1 fruit fly cellular context compared by ENCODE assay signal in the genomic region with DNA sequence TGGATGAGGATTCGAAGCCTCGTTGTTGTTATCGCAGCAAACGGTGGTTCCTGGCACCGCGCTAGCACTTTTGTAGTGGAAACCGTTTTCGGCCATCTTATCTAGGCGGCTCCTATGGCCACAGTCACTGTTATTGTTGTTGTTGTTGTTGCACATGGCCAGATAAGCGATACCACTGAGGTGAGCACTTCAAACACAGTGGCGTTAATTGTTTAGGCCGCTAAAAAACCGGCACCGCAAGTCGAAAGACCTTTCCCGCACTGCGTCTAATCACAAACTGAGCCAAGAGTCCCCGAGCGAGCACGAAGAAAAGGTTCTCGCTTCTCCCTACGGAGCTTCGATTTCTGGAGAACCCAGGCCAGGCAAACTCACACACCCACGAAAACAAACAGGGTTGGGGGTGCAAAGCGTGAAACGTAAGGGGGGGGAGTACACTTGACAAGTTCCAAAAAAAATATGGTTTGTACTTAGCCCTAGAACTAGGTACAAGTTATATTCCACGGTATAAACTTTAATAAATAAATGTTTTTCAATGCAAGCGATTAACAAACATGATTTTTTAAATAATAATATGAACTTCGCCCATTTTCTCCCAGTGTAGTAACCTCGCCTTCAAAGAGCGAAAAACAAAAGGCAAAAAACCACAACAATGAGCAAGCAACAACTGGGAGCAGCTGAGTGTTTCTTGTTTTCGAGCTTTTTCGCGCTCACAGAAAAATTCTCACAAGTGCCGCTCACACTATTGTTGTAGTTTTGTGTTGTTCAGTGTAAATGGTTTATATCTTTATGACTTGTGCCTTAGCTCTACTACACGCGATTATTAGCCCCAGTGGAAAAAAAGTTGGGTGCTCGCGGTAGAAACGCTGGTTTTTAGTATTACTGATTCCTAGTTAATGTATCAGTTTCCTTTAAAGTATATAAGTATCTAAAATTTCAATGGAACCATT.
A peak's percentile ranks its signal among the peaks of the same experiment; 100 is the strongest.
TF ChIP-seq lines count a peak whose summit lies in the region.

No protein-coding gene starts in this region.

TF ChIP-seq in whole organism, embryonic, 481 proteins besides CTCF, POLR2A, EP300 and RAD21 (continued from another document and continues in another):
- TF ChIP-seq CG17359 (tag; optimal IDR thresholded peaks at IDR 0.05; lab: Kevin White, UChicago) (peak; percentile 68), scrt (GFP tag; optimal IDR thresholded peaks at IDR 0.05; lab: Kevin White, UChicago) (peak; percentile 84), slp2 (GFP tag; optimal IDR thresholded peaks at IDR 0.05; lab: Kevin White, UChicago) (peak; percentile 41), Ptx1 (GFP tag; IDR thresholded peaks at IDR 0.05; lab: Robert Waterston, UW) (peak; percentile 94), Hr78 (GFP tag; optimal IDR thresholded peaks at IDR 0.05; lab: Kevin White, UChicago) (peak in 1 of 2 experiments; percentile 49), Bgb (GFP tag; IDR thresholded peaks at IDR 0.05; lab: Robert Waterston, UW; ENCODE audit: partially characterized antibody) (no peak), pan (optimal IDR thresholded peaks at IDR 0.05; lab: Kevin White, UChicago) (no peak), pan (GFP tag; optimal IDR thresholded peaks at IDR 0.05 in 1 of 2, IDR thresholded peaks at IDR 0.05 in 1 of 2) (peak in 1 of 2 experiments; percentile 86), Fer2 (tag; optimal IDR thresholded peaks at IDR 0.05; lab: Kevin White, UChicago) (peak; percentile 41), CG30431 (GFP tag; optimal IDR thresholded peaks at IDR 0.05; lab: Kevin White, UChicago) (peak; percentile 55), Optix (GFP tag; IDR thresholded peaks at IDR 0.05; lab: Robert Waterston, UW) (peak; percentile 76), CG17568 (GFP tag; optimal IDR thresholded peaks at IDR 0.05; lab: Kevin White, UChicago) (peak; percentile 68), emc (GFP tag; optimal IDR thresholded peaks at IDR 0.05; lab: Kevin White, UChicago) (no peak), fd3F (GFP tag; optimal IDR thresholded peaks at IDR 0.05; lab: Kevin White, UChicago) (peak; percentile 64), CG11723 (GFP tag; optimal IDR thresholded peaks at IDR 0.05; lab: Kevin White, UChicago) (peak; percentile 66), CG3281 (GFP tag; optimal IDR thresholded peaks at IDR 0.05; lab: Kevin White, UChicago) (peak; percentile 91), BEAF-32 (GFP tag; optimal IDR thresholded peaks at IDR 0.05; lab: Kevin White, UChicago) (no peak), TFAM (GFP tag; optimal IDR thresholded peaks at IDR 0.05; lab: Kevin White, UChicago) (peak; percentile 20), Med (GFP tag; lab: Kevin White, UChicago) (peak; percentile 92), HmgD (GFP tag; optimal IDR thresholded peaks at IDR 0.05; lab: Kevin White, UChicago) (no peak), CG7987 (GFP tag; optimal IDR thresholded peaks at IDR 0.05; lab: Kevin White, UChicago) (no peak), CG43689 (GFP tag; IDR thresholded peaks at IDR 0.05; lab: Robert Waterston, UW) (peak; percentile 50; the same call in 1 of the 2 replicates), gcm (GFP tag; optimal IDR thresholded peaks at IDR 0.05; lab: Kevin White, UChicago) (peak; percentile 11), ranshi (GFP tag; IDR thresholded peaks at IDR 0.05; lab: Robert Waterston, UW) (peak; percentile 69), wor (GFP tag; IDR thresholded peaks at IDR 0.05; lab: Robert Waterston, UW) (peak; percentile 77), z (GFP tag; IDR thresholded peaks at IDR 0.05; lab: Robert Waterston, UW) (peak; percentile 69; the same call in 2 of the 3 replicates), zen (tag; optimal IDR thresholded peaks at IDR 0.05; lab: Kevin White, UChicago) (peak; percentile 22), Poxn (GFP tag; IDR thresholded peaks at IDR 0.05; lab: Robert Waterston, UW) (peak; percentile 70), CG9932 (GFP tag; IDR thresholded peaks at IDR 0.05; lab: Robert Waterston, UW) (peak; percentile 92), CG11456 (GFP tag; IDR thresholded peaks at IDR 0.05; lab: Robert Waterston, UW) (peak; percentile 79; the same call in 2 of the 3 replicates), CG32772 (GFP tag; IDR thresholded peaks at IDR 0.05; lab: Robert Waterston, UW) (peak; percentile 89), Ets65A (GFP tag; lab: Kevin White, UChicago) (no peak), CG32767 (GFP tag; IDR thresholded peaks at IDR 0.05; lab: Robert Waterston, UW) (peak; percentile 69; the same call in 1 of the 2 replicates), gro (GFP tag; optimal IDR thresholded peaks at IDR 0.05; lab: Kevin White, UChicago) (peak; percentile 75), usp (GFP tag; optimal IDR thresholded peaks at IDR 0.05; lab: Kevin White, UChicago) (no peak), CG11085 (GFP tag; IDR thresholded peaks at IDR 0.05; lab: Robert Waterston, UW) (peak; percentile 84), her (GFP tag; optimal IDR thresholded peaks at IDR 0.05; lab: Kevin White, UChicago) (no peak), CG13775 (GFP tag; optimal IDR thresholded peaks at IDR 0.05; lab: Kevin White, UChicago) (peak; percentile 80), dmrt99B (tag; optimal IDR thresholded peaks at IDR 0.05; lab: Kevin White, UChicago) (peak; percentile 77), CG18619 (GFP tag; optimal IDR thresholded peaks at IDR 0.05; lab: Kevin White, UChicago) (peak; percentile 83), Trl (optimal IDR thresholded peaks at IDR 0.05; lab: Kevin White, UChicago) (peak; percentile 14 to 79), Trl (GFP tag; optimal IDR thresholded peaks at IDR 0.05; lab: Kevin White, UChicago) (no peak), jing (GFP tag; optimal IDR thresholded peaks at IDR 0.05; lab: Kevin White, UChicago) (peak; percentile 63), B-H2 (GFP tag; optimal IDR thresholded peaks at IDR 0.05; lab: Kevin White, UChicago) (peak; percentile 21), ap (GFP tag; IDR thresholded peaks at IDR 0.05; lab: Robert Waterston, UW) (peak; percentile 67), CG15514 (GFP tag; optimal IDR thresholded peaks at IDR 0.05; lab: Kevin White, UChicago) (peak; percentile 82), CG11247 (GFP tag; IDR thresholded peaks at IDR 0.05; lab: Robert Waterston, UW) (peak; percentile 86), p53 (GFP tag; optimal IDR thresholded peaks at IDR 0.05; lab: Kevin White, UChicago) (no peak), CG2129 (GFP tag; IDR thresholded peaks at IDR 0.05; lab: Robert Waterston, UW; ENCODE audit: partially characterized antibody) (no peak), gfzf (GFP tag; optimal IDR thresholded peaks at IDR 0.05; lab: Kevin White, UChicago) (no peak), CG10565 (GFP tag; optimal IDR thresholded peaks at IDR 0.05; lab: Kevin White, UChicago) (peak; percentile 8), CG2889 (GFP tag; IDR thresholded peaks at IDR 0.05; lab: Robert Waterston, UW) (peak; percentile 83), fu2 (GFP tag; optimal IDR thresholded peaks at IDR 0.05; lab: Kevin White, UChicago) (peak; percentile 39), chif (GFP tag; optimal IDR thresholded peaks at IDR 0.05; lab: Kevin White, UChicago) (peak; percentile 40 to 55), HLH3B (GFP tag; IDR thresholded peaks at IDR 0.05; lab: Robert Waterston, UW) (peak; percentile 91), CG10267 (tag; optimal IDR thresholded peaks at IDR 0.05; lab: Kevin White, UChicago) (peak; percentile 23), CG31388 (GFP tag; optimal IDR thresholded peaks at IDR 0.05; lab: Kevin White, UChicago) (no peak), Ada2b (GFP tag; IDR thresholded peaks at IDR 0.05; lab: Robert Waterston, UW) (peak; percentile 89), ftz-f1 (GFP tag; optimal IDR thresholded peaks at IDR 0.05; lab: Kevin White, UChicago) (peak; percentile 2), nerfin-1 (tag; optimal IDR thresholded peaks at IDR 0.05; lab: Kevin White, UChicago) (peak; percentile 40), Meics (GFP tag; optimal IDR thresholded peaks at IDR 0.05; lab: Kevin White, UChicago) (peak; percentile 92), CG16813 (GFP tag; IDR thresholded peaks at IDR 0.05; lab: Robert Waterston, UW; ENCODE audit: partially characterized antibody) (no peak), CG13424 (tag; optimal IDR thresholded peaks at IDR 0.05; lab: Kevin White, UChicago) (peak; percentile 84), CG4282 (GFP tag; optimal IDR thresholded peaks at IDR 0.05; lab: Kevin White, UChicago) (no peak), gem (tag; optimal IDR thresholded peaks at IDR 0.05; lab: Kevin White, UChicago) (peak; percentile 85), CG10654 (GFP tag; optimal IDR thresholded peaks at IDR 0.05; lab: Kevin White, UChicago) (peak; percentile 64), mirr (GFP tag; optimal IDR thresholded peaks at IDR 0.05; lab: Kevin White, UChicago) (no peak), aop (GFP tag; IDR thresholded peaks at IDR 0.05; lab: Robert Waterston, UW) (no peak), dan (GFP tag; IDR thresholded peaks at IDR 0.05; lab: Robert Waterston, UW) (no peak), pzg (GFP tag; optimal IDR thresholded peaks at IDR 0.05; lab: Kevin White, UChicago) (peak; percentile 8), NFAT (GFP tag; IDR thresholded peaks at IDR 0.05; lab: Robert Waterston, UW) (peak; percentile 88), luna (GFP tag; optimal IDR thresholded peaks at IDR 0.05; lab: Kevin White, UChicago) (peak; percentile 20), ase (GFP tag; IDR thresholded peaks at IDR 0.05; lab: Robert Waterston, UW) (peak; percentile 84), disco-r (GFP tag; optimal IDR thresholded peaks at IDR 0.05; lab: Kevin White, UChicago) (no peak), Lim3 (GFP tag; IDR thresholded peaks at IDR 0.05; lab: Robert Waterston, UW) (0 out of 2 replicates have a peak, but pooled peaks have one; percentile 37), CG9797 (GFP tag; optimal IDR thresholded peaks at IDR 0.05; lab: Kevin White, UChicago) (no peak), sisA (GFP tag; IDR thresholded peaks at IDR 0.05; lab: Robert Waterston, UW) (peak; percentile 74), sr (GFP tag; IDR thresholded peaks at IDR 0.05; lab: Robert Waterston, UW) (peak; percentile 51; the same call in 1 of the 3 replicates), row (GFP tag; IDR thresholded peaks at IDR 0.05; lab: Robert Waterston, UW) (peak; percentile 94), unc-4 (GFP tag; IDR thresholded peaks at IDR 0.05; lab: Robert Waterston, UW; ENCODE audit: partially characterized antibody) (no peak), CG10979 (tag; optimal IDR thresholded peaks at IDR 0.05; lab: Kevin White, UChicago) (peak; percentile 68), CG12236 (GFP tag; optimal IDR thresholded peaks at IDR 0.05; lab: Kevin White, UChicago) (no peak), CG6272 (GFP tag; IDR thresholded peaks at IDR 0.05; lab: Robert Waterston, UW) (peak; percentile 85), trem (tag; optimal IDR thresholded peaks at IDR 0.05; lab: Kevin White, UChicago) (no peak), lola (GFP tag; optimal IDR thresholded peaks at IDR 0.05; lab: Kevin White, UChicago) (peak in 1 of 3 experiments; percentile 59), CG3838 (GFP tag; optimal IDR thresholded peaks at IDR 0.05; lab: Kevin White, UChicago) (peak; percentile 82), CG7928 (GFP tag; optimal IDR thresholded peaks at IDR 0.05; lab: Kevin White, UChicago) (peak; percentile 66), Blimp-1 (GFP tag; optimal IDR thresholded peaks at IDR 0.05; lab: Kevin White, UChicago) (peak; percentile 62), lbe (GFP tag; optimal IDR thresholded peaks at IDR 0.05; lab: Kevin White, UChicago) (peak; percentile 37), twi (tag; optimal IDR thresholded peaks at IDR 0.05; lab: Kevin White, UChicago) (peak; percentile 53), CG2116 (GFP tag; optimal IDR thresholded peaks at IDR 0.05; lab: Kevin White, UChicago) (peak; percentile 38), CG30020 (tag; optimal IDR thresholded peaks at IDR 0.05; lab: Kevin White, UChicago) (no peak), tap (tag; optimal IDR thresholded peaks at IDR 0.05; lab: Kevin White, UChicago) (peak; percentile 53), CG2875 (GFP tag; optimal IDR thresholded peaks at IDR 0.05; lab: Kevin White, UChicago) (peak; percentile 55), onecut (GFP tag; IDR thresholded peaks at IDR 0.05; lab: Robert Waterston, UW) (peak; percentile 84), H15 (GFP tag; IDR thresholded peaks at IDR 0.05; lab: Robert Waterston, UW) (peak; percentile 85), sim (GFP tag; IDR thresholded peaks at IDR 0.05; lab: Robert Waterston, UW) (peak; percentile 79), CG10274 (GFP tag; optimal IDR thresholded peaks at IDR 0.05; lab: Kevin White, UChicago) (peak; percentile 72), CG7372 (GFP tag; IDR thresholded peaks at IDR 0.05; lab: Robert Waterston, UW) (peak; percentile 77), CG6854 (GFP tag; optimal IDR thresholded peaks at IDR 0.05; lab: Kevin White, UChicago) (peak; percentile 65), seq (GFP tag; IDR thresholded peaks at IDR 0.05; lab: Robert Waterston, UW) (peak; percentile 88), Ravus (GFP tag; IDR thresholded peaks at IDR 0.05; lab: Robert Waterston, UW) (peak; percentile 77), NK7.1 (GFP tag; optimal IDR thresholded peaks at IDR 0.05; lab: Kevin White, UChicago) (no peak), CG31224 (GFP tag; IDR thresholded peaks at IDR 0.05; lab: Robert Waterston, UW) (peak; percentile 83), CG2202 (tag; optimal IDR thresholded peaks at IDR 0.05; lab: Kevin White, UChicago) (peak; percentile 28), Neu2 (GFP tag; optimal IDR thresholded peaks at IDR 0.05; lab: Kevin White, UChicago; ENCODE audit: borderline replicate concordance) (no peak), CG1603 (tag; optimal IDR thresholded peaks at IDR 0.05; lab: Kevin White, UChicago) (peak; percentile 41), Sox100B (GFP tag; optimal IDR thresholded peaks at IDR 0.05; lab: Kevin White, UChicago) (peak; percentile 57), CG14441 (GFP tag; IDR thresholded peaks at IDR 0.05; lab: Robert Waterston, UW) (peak; percentile 90), knrl (GFP tag; IDR thresholded peaks at IDR 0.05; lab: Robert Waterston, UW; ENCODE audit: partially characterized antibody) (no peak), slou (GFP tag; optimal IDR thresholded peaks at IDR 0.05; lab: Kevin White, UChicago) (peak; percentile 62), B-H1 (GFP tag; IDR thresholded peaks at IDR 0.05; lab: Robert Waterston, UW) (peak; percentile 79), Gug (GFP tag; IDR thresholded peaks at IDR 0.05; lab: Robert Waterston, UW) (peak; percentile 73), pros (GFP tag; optimal IDR thresholded peaks at IDR 0.05; lab: Kevin White, UChicago) (no peak), CG33557 (GFP tag; optimal IDR thresholded peaks at IDR 0.05; lab: Kevin White, UChicago) (no peak), CG6689 (GFP tag; IDR thresholded peaks at IDR 0.05; lab: Robert Waterston, UW) (peak; percentile 82), Scr (GFP tag; IDR thresholded peaks at IDR 0.05; lab: Robert Waterston, UW; ENCODE audit: partially characterized antibody) (no peak), CG11093 (GFP tag; IDR thresholded peaks at IDR 0.05; lab: Robert Waterston, UW) (peak; percentile 83), CG17361 (GFP tag; IDR thresholded peaks at IDR 0.05; lab: Robert Waterston, UW) (peak; percentile 83), ro (GFP tag; IDR thresholded peaks at IDR 0.05; lab: Robert Waterston, UW) (peak; percentile 45; the same call in 1 of the 2 replicates)
